Worm (Caenorhabditis elegans) whole organism, L1 larva: ENCODE results near the gene F57G12.1.
A peak's percentile ranks its signal among the peaks of the same experiment; 100 is the strongest.

Experiments used
- blmp-1 ChIP-seq: fragments of 150-350 bp; optimal IDR thresholded peaks from 2 replicates; lab custom pipeline; 2014; ENCODE audit warnings: missing biosample characterization, missing genetic modification characterization
- ceh-8 ChIP-seq: fragments of 200-800 bp; sonication (Bioruptor generic); optimal IDR thresholded peaks from 2 replicates; lab custom pipeline; 2018; ENCODE audit warnings: mild to moderate bottlenecking, missing genetic modification characterization, moderate library complexity, missing compliant biosample characterization
- ceh-82 ChIP-seq, 3 experiments: fragments of 150-350 bp in 1 of 3; sonication (generic microtip) in 2 of 3; optimal IDR thresholded peaks; 2 replicates each; lab custom pipeline; 2014 to 2017; ENCODE audit warnings: missing biosample characterization in 3 of 3, missing genetic modification characterization in 3 of 3
- ceh-88 ChIP-seq: fragments of 200-800 bp; sonication (Bioruptor generic); IDR thresholded peaks from 2 replicates; pipeline ENCODE4 v1.3.6; 2022; ENCODE audit warnings: missing genetic modification characterization, missing compliant biosample characterization
- ces-1 ChIP-seq: fragments of 150-350 bp; optimal IDR thresholded peaks from 2 replicates; lab custom pipeline; 2014; ENCODE audit warnings: missing biosample characterization, missing genetic modification reagents, missing genetic modification characterization
- efl-1 ChIP-seq, 4 experiments: fragments of 150-350 bp; optimal IDR thresholded peaks in 3 of 4; peaks in 1 of 4; 1 replicate in 1 of 4; 2 replicates in 3 of 4; lab custom pipeline; 2014; ENCODE audit warnings: missing biosample characterization in 2 of 4, missing genetic modification characterization in 2 of 4, missing genetic modification reagents in 2 of 4
- egl-13 ChIP-seq: sonication (generic microtip); optimal IDR thresholded peaks from 2 replicates; lab custom pipeline; 2016; ENCODE audit warnings: missing genotype, missing genetic modification reagents, missing genetic modification characterization, missing compliant biosample characterization
- egl-27 ChIP-seq, 2 experiments: fragments of 150-350 bp in 1 of 2; sonication (generic microtip); optimal IDR thresholded peaks; 3 replicates each; lab custom pipeline; 2017 to 2018; ENCODE audit warnings: missing biosample characterization in 2 of 2, missing genetic modification characterization in 2 of 2, missing genetic modification reagents in 2 of 2
- elt-3 ChIP-seq, 6 experiments: fragments of 150-350 bp in 1 of 6; sonication (generic microtip); optimal IDR thresholded peaks; 2 replicates each; lab custom pipeline; 2017 to 2018; ENCODE audit warnings: missing biosample characterization in 6 of 6, missing genetic modification characterization in 6 of 6, inconsistent platforms in 1 of 6
- ets-5 ChIP-seq: fragments of 200-800 bp; sonication (Bioruptor generic); IDR thresholded peaks from 2 replicates; pipeline ENCODE4 v1.3.6; 2022; ENCODE audit warnings: missing genetic modification characterization, missing compliant biosample characterization
- fkh-4 ChIP-seq: sonication (generic microtip); optimal IDR thresholded peaks from 2 replicates; lab custom pipeline; 2016; ENCODE audit warnings: missing compliant biosample characterization, missing genetic modification characterization, borderline replicate concordance
- grh-1 ChIP-seq: fragments of 200-800 bp; sonication (Bioruptor generic); IDR thresholded peaks from 2 replicates; pipeline ENCODE4 v1.3.6; 2022; ENCODE audit warnings: missing genetic modification reagents, missing genetic modification characterization, missing compliant biosample characterization
- hlh-4 ChIP-seq: sonication (generic microtip); optimal IDR thresholded peaks from 2 replicates; lab custom pipeline; 2016; ENCODE audit warnings: mild to moderate bottlenecking, missing genetic modification characterization, missing compliant biosample characterization
- lin-13 ChIP-seq: fragments of 150-350 bp; optimal IDR thresholded peaks from 2 replicates; lab custom pipeline; 2014; ENCODE audit warnings: missing biosample characterization, missing genetic modification reagents, missing genetic modification characterization
- lin-14 ChIP-seq: fragments of 200-800 bp; sonication (Bioruptor generic); optimal IDR thresholded peaks from 2 replicates; lab custom pipeline; 2018; ENCODE audit warnings: mild to moderate bottlenecking, missing genetic modification characterization, moderate library complexity, missing compliant biosample characterization
- lin-35 ChIP-seq, 2 experiments: fragments of 150-350 bp; optimal IDR thresholded peaks; 2 replicates each; lab custom pipeline; 2014; ENCODE audit warnings: missing biosample characterization in 2 of 2, missing genetic modification characterization in 2 of 2, missing genetic modification reagents in 2 of 2
- lsy-2 ChIP-seq, 2 experiments: fragments of 150-350 bp; optimal IDR thresholded peaks; 2 replicates each; lab custom pipeline; 2014; ENCODE audit warnings: missing biosample characterization in 2 of 2, missing genetic modification characterization in 2 of 2
- mdl-1 ChIP-seq, 2 experiments: fragments of 150-350 bp; optimal IDR thresholded peaks; 2 replicates each; lab custom pipeline; 2014 to 2017; ENCODE audit warnings: missing biosample characterization in 2 of 2, missing genetic modification characterization in 2 of 2, inconsistent platforms in 1 of 2
- mep-1 ChIP-seq: fragments of 150-350 bp; optimal IDR thresholded peaks from 2 replicates; lab custom pipeline; 2014; ENCODE audit warnings: missing biosample characterization, missing genetic modification characterization
- nhr-19 ChIP-seq: fragments of 200-800 bp; sonication (Bioruptor generic); conservative IDR thresholded peaks from 2 replicates; pipeline ENCODE4 v1.3.6; 2022; ENCODE audit warnings: missing genetic modification characterization, missing compliant biosample characterization
- nhr-20 ChIP-seq: sonication (generic microtip); optimal IDR thresholded peaks from 2 replicates; lab custom pipeline; 2016; ENCODE audit warnings: mild to moderate bottlenecking, missing genetic modification characterization, missing compliant biosample characterization
- nhr-47 ChIP-seq: sonication (generic microtip); optimal IDR thresholded peaks from 2 replicates; lab custom pipeline; 2016; ENCODE audit warnings: mild to moderate bottlenecking, missing genetic modification characterization, moderate library complexity, missing compliant biosample characterization
- nhr-71 ChIP-seq: sonication (generic microtip); optimal IDR thresholded peaks from 2 replicates; lab custom pipeline; 2016; ENCODE audit warnings: mild to moderate bottlenecking, missing genetic modification characterization, moderate library complexity, missing compliant biosample characterization
- nhr-76 ChIP-seq: sonication (generic microtip); optimal IDR thresholded peaks from 2 replicates; lab custom pipeline; 2017; ENCODE audit warnings: missing biosample characterization, missing genetic modification characterization
- nhr-77 ChIP-seq: fragments of 150-350 bp; optimal IDR thresholded peaks from 2 replicates; lab custom pipeline; 2014; ENCODE audit warnings: missing biosample characterization, missing genetic modification characterization
- nhr-84 ChIP-seq: sonication (generic microtip); optimal IDR thresholded peaks from 2 replicates; lab custom pipeline; 2017; ENCODE audit warnings: missing biosample characterization, missing genetic modification characterization
- nhr-85 ChIP-seq: sonication (generic microtip); peaks from one replicate; lab custom pipeline; 2016; ENCODE audit warnings: missing genetic modification characterization, inconsistent platforms, missing compliant biosample characterization
- nhr-90 ChIP-seq: sonication (generic microtip); optimal IDR thresholded peaks from 2 replicates; lab custom pipeline; 2016; ENCODE audit warnings: mild to moderate bottlenecking, missing genetic modification characterization, missing compliant biosample characterization; ENCODE audit not compliant: poor library complexity
- pag-3 ChIP-seq: sonication (generic microtip); optimal IDR thresholded peaks from 2 replicates; lab custom pipeline; 2017; ENCODE audit warnings: missing genetic modification characterization, mild to moderate bottlenecking, missing compliant biosample characterization, antibody characterized with exemption, borderline replicate concordance; ENCODE audit not compliant: insufficient read depth
- pax-3 ChIP-seq: fragments of 200-800 bp; sonication (Bioruptor generic); optimal IDR thresholded peaks from 2 replicates; lab custom pipeline; 2018; ENCODE audit warnings: mild to moderate bottlenecking, missing genetic modification characterization, moderate library complexity, missing compliant biosample characterization
- rnt-1 ChIP-seq: sonication (generic microtip); optimal IDR thresholded peaks from 2 replicates; lab custom pipeline; 2016; ENCODE audit warnings: mild to moderate bottlenecking, missing genetic modification characterization, moderate library complexity, missing compliant biosample characterization
- snpc-4 ChIP-seq: fragments of 150-350 bp; optimal IDR thresholded peaks from 2 replicates; lab custom pipeline; 2014; ENCODE audit warnings: missing biosample characterization, missing genetic modification characterization
- snu-23 ChIP-seq: sonication (generic microtip); optimal IDR thresholded peaks from 2 replicates; lab custom pipeline; 2016; ENCODE audit warnings: missing genetic modification characterization, missing compliant biosample characterization
- sup-37 ChIP-seq: fragments of 200-800 bp; sonication (Bioruptor generic); optimal IDR thresholded peaks from 2 replicates; lab custom pipeline; 2018; ENCODE audit warnings: mild to moderate bottlenecking, missing genetic modification characterization, missing compliant biosample characterization
- swsn-7 ChIP-seq: sonication (generic microtip); optimal IDR thresholded peaks from 2 replicates; lab custom pipeline; 2016; ENCODE audit warnings: missing genetic modification characterization, missing compliant biosample characterization
- tbx-2 ChIP-seq: sonication (generic microtip); optimal IDR thresholded peaks from 2 replicates; lab custom pipeline; 2016; ENCODE audit warnings: missing genetic modification characterization, missing compliant biosample characterization
- unc-130 ChIP-seq: fragments of 150-350 bp; optimal IDR thresholded peaks from 2 replicates; lab custom pipeline; 2017; ENCODE audit warnings: missing biosample characterization, missing genetic modification characterization, inconsistent platforms
- unc-30 ChIP-seq: sonication (generic microtip); optimal IDR thresholded peaks from 2 replicates; lab custom pipeline; 2017; ENCODE audit warnings: missing biosample characterization, missing genetic modification characterization
- vab-15 ChIP-seq: sonication (generic microtip); optimal IDR thresholded peaks from 2 replicates; lab custom pipeline; 2017; ENCODE audit warnings: missing genotype, mild to moderate bottlenecking, missing genetic modification characterization, missing compliant biosample characterization
- xbp-1 ChIP-seq: sonication (generic microtip); optimal IDR thresholded peaks from 2 replicates; lab custom pipeline; 2016; ENCODE audit warnings: missing genetic modification characterization, missing compliant biosample characterization
- ztf-4 ChIP-seq: fragments of 150-350 bp; optimal IDR thresholded peaks from 2 replicates; lab custom pipeline; 2014; ENCODE audit warnings: missing biosample characterization, missing genetic modification characterization

Gene F57G12.1

DNA sequence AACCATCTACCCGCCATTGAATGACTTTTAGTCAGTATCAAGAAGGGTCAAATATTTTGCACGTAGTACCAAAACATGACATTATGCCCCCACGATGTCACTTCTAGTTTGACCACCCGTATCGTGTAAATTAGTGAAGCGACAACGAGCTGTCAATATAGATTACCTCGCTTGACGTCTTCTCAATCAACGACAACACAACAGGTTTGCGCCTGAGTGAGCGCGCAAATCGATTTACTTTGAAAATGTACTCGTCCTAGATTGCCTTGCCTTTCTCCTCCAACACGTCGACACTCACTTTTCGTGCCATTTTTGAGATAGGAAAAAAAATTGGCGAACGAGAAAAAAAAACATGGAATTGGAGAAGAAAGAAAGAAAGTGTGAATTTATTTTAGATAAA is 9.2 kb upstream of the F57G12.1 start:
- TF ChIP-seq elt-3 (tag; optimal IDR thresholded peaks at IDR 0.05; lab: Kevin White, UChicago) (peak in 5 of 6 experiments; percentile 6 to 50 (median 33)), swsn-7 (tag; lab: Kevin White, UChicago) (peak; percentile 16), nhr-85 (tag; lab: Kevin White, UChicago) (peak; percentile 96), lin-13 (GFP tag; lab: Kevin White, UChicago) (peak; percentile 13), unc-130 (peak; percentile 74), nhr-90 (tag; lab: Kevin White, UChicago) (peak; percentile 40), xbp-1 (tag; lab: Kevin White, UChicago) (peak; percentile 11), ets-5 (GFP tag; lab: Robert Waterston, UW) (no peak), nhr-71 (tag; lab: Kevin White, UChicago) (peak; percentile 62), pag-3 (tag; lab: Kevin White, UChicago) (peak; percentile 2), tbx-2 (tag; lab: Kevin White, UChicago) (peak; percentile 65), nhr-76 (tag; lab: Kevin White, UChicago) (no peak), ceh-8 (GFP tag; lab: Kevin White, UChicago) (peak; percentile 65), mep-1 (tag; lab: Kevin White, UChicago) (peak; percentile 63), vab-15 (no peak), ztf-4 (no peak), nhr-84 (no peak), pax-3 (tag; lab: Kevin White, UChicago) (no peak), rnt-1 (tag; lab: Kevin White, UChicago) (peak; percentile 15), egl-27 (tag; optimal IDR thresholded peaks at IDR 0.05; lab: Kevin White, UChicago) (no peak), ceh-82 (tag; optimal IDR thresholded peaks at IDR 0.05; lab: Kevin White, UChicago) (peak in 1 of 3 experiments; percentile 25), nhr-47 (peak; percentile 26), blmp-1 (tag; lab: Kevin White, UChicago) (peak; percentile 91), lsy-2 (tag; optimal IDR thresholded peaks at IDR 0.05; lab: Kevin White, UChicago) (peak in 1 of 2 experiments; percentile 52), lin-35 (GFP tag; optimal IDR thresholded peaks at IDR 0.05; lab: Kevin White, UChicago) (peak; percentile 1 to 44), snu-23 (GFP tag; lab: Kevin White, UChicago) (peak; percentile 53), hlh-4 (tag; lab: Kevin White, UChicago) (no peak), nhr-20 (tag; lab: Kevin White, UChicago) (peak; percentile 80), grh-1 (GFP tag; lab: Robert Waterston, UW) (peak; percentile 89), nhr-19 (GFP tag; lab: Robert Waterston, UW) (peak; percentile 48), lin-14 (GFP tag; lab: Kevin White, UChicago) (peak; percentile 83), mdl-1 (tag; optimal IDR thresholded peaks at IDR 0.05; lab: Kevin White, UChicago) (peak in 1 of 2 experiments; percentile 1)

DNA sequence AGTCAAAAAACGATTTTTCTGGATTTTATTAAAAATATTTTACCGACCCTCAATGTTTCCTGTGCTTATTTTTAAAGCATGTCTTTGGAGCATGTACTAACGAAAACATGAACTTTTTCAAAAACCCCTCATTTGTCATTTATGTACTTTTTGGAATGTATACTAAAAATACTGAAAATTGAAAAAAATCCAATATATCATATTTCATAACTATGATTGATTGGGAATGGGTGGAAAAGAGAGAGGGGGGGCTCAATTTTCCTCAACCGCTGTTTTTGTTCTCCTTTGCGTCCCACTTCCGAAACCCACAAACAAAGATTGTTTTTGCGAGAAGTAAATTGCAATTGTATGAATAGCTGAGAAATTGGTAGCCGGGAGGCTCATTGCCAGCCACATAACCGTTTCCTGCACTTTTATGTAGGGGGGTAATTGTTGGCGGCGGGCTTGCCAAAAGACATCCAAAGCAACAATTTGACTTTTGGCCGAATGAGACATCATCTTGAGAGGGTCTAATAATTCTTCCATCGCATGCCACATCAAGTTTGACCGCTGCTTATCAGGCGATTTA is 8.4 kb upstream of the F57G12.1 start:
- TF ChIP-seq efl-1 (optimal IDR thresholded peaks at IDR 0.05; lab: Kevin White, UChicago) (no peak), efl-1 (GFP tag; optimal IDR thresholded peaks at IDR 0.05 in 1 of 2; lab: Kevin White, UChicago) (peak in 1 of 2 experiments; percentile 56), ces-1 (GFP tag; lab: Kevin White, UChicago) (no peak), nhr-85 (tag; lab: Kevin White, UChicago) (no peak), unc-30 (tag; lab: Kevin White, UChicago) (no peak), blmp-1 (tag; lab: Kevin White, UChicago) (peak; percentile 4), snpc-4 (tag; lab: Kevin White, UChicago) (no peak)

DNA sequence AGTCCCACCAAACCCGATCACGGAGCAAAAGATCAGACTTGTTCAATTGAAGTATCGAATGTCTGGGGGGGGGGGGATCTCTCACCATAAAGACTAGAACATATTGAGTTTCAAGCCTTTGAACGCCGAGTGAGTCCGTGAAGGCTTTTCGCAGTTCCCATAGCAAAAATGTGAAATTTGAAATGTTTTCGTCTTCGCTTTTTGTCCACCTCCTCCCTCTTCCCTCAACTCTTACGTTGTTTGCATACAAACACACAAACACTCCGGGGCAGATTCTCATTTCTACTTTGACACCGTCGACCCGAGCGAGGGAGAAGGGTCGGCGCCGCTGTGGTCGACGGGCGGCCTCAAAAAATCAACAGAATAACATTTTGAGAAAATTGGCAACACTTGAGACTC is 7.6 kb upstream of the F57G12.1 start:
- peak; percentile 55 for TF ChIP-seq nhr-85 (tag; lab: Kevin White, UChicago)
- no peak for TF ChIP-seq egl-13 (tag; lab: Kevin White, UChicago)
- TF ChIP-seq sup-37 (GFP tag; lab: Kevin White, UChicago) = peak; percentile 8
- no peak for TF ChIP-seq elt-3 (tag; optimal IDR thresholded peaks at IDR 0.05; lab: Kevin White, UChicago)
- TF ChIP-seq nhr-19 (GFP tag; lab: Robert Waterston, UW) = peak; percentile 19; the same call in 1 of the 2 replicates
- peak; percentile 34 for TF ChIP-seq nhr-71 (tag; lab: Kevin White, UChicago)
- TF ChIP-seq fkh-4 (tag; lab: Kevin White, UChicago) = no peak
- peak; percentile 55 for TF ChIP-seq nhr-20 (tag; lab: Kevin White, UChicago)
- TF ChIP-seq unc-130 = peak; percentile 16
- peak; percentile 54 for TF ChIP-seq grh-1 (GFP tag; lab: Robert Waterston, UW)
- peak; percentile 1 for TF ChIP-seq swsn-7 (tag; lab: Kevin White, UChicago)
- peak; percentile 60 for TF ChIP-seq lin-14 (GFP tag; lab: Kevin White, UChicago)
- no peak for TF ChIP-seq efl-1 (optimal IDR thresholded peaks at IDR 0.05; lab: Kevin White, UChicago)
- TF ChIP-seq efl-1 (GFP tag; optimal IDR thresholded peaks at IDR 0.05 in 1 of 2; lab: Kevin White, UChicago) = peak in 1 of 2 experiments; percentile 35
- no peak for TF ChIP-seq tbx-2 (tag; lab: Kevin White, UChicago)
- peak; percentile 22 for TF ChIP-seq blmp-1 (tag; lab: Kevin White, UChicago)
- TF ChIP-seq ceh-88 (GFP tag; lab: Robert Waterston, UW) = 0 out of 2 replicates have a peak, but pooled peaks have one; percentile 31
- peak; percentile 20 for TF ChIP-seq snu-23 (GFP tag; lab: Kevin White, UChicago)
- TF ChIP-seq mdl-1 (tag; optimal IDR thresholded peaks at IDR 0.05; lab: Kevin White, UChicago) = peak in 1 of 2 experiments; percentile 18
- peak; percentile 7 for TF ChIP-seq nhr-77 (tag; lab: Kevin White, UChicago)
- peak in 1 of 2 experiments; percentile 26 for TF ChIP-seq egl-27 (tag; optimal IDR thresholded peaks at IDR 0.05; lab: Kevin White, UChicago)
